Worm (Caenorhabditis elegans) whole organism, L4 larva: ENCODE results near the gene cysl-4.

Source experiments
- Y48G9A.11 ChIP-seq: fragments of 200-800 bp; sonication (Bioruptor generic); IDR thresholded peaks from 2 replicates; pipeline ENCODE4 v1.3.6; 2022; ENCODE audit warnings: missing genetic modification reagents, missing genetic modification characterization, missing compliant biosample characterization
- ZK546.5 ChIP-seq, 2 experiments: sonication (generic microtip); optimal IDR thresholded peaks; 2 replicates each; lab custom pipeline; 2017; ENCODE audit warnings: missing biosample characterization in 2 of 2, missing genetic modification characterization in 2 of 2
- aha-1 ChIP-seq: fragments of 150-350 bp; peaks from one replicate; lab custom pipeline; 2014; ENCODE audit warnings: missing biosample characterization, missing genetic modification characterization
- aly-2 ChIP-seq: sonication (generic microtip); optimal IDR thresholded peaks from 2 replicates; lab custom pipeline; 2018; ENCODE audit warnings: missing biosample characterization, missing genetic modification characterization
- ama-1 ChIP-seq: fragments of 150-350 bp; optimal IDR thresholded peaks from 2 replicates; lab custom pipeline; 2014; ENCODE audit warnings: inconsistent platforms, mixed read lengths
- ceh-20 ChIP-seq: fragments of 200-800 bp; sonication (Bioruptor generic); IDR thresholded peaks from 2 replicates; pipeline ENCODE4 v1.3.6; 2022; ENCODE audit warnings: missing genetic modification reagents, missing genetic modification characterization, missing compliant biosample characterization
- ceh-62 ChIP-seq: sonication (generic microtip); optimal IDR thresholded peaks from 2 replicates; lab custom pipeline; 2017; ENCODE audit warnings: missing biosample characterization, missing genetic modification characterization
- ceh-82 ChIP-seq: sonication (generic microtip); optimal IDR thresholded peaks from 2 replicates; lab custom pipeline; 2017; ENCODE audit warnings: missing biosample characterization, missing genetic modification characterization
- ctbp-1 ChIP-seq: fragments of 200-800 bp; sonication (Bioruptor generic); IDR thresholded peaks from 2 replicates; pipeline ENCODE4 v1.3.6; 2022; ENCODE audit warnings: missing genetic modification reagents, missing genetic modification characterization, missing compliant biosample characterization
- daf-12 ChIP-seq: fragments of 150-350 bp; optimal IDR thresholded peaks from 2 replicates; lab custom pipeline; 2014; ENCODE audit warnings: missing biosample characterization, missing genetic modification reagents, missing genetic modification characterization
- daf-16 ChIP-seq, 3 experiments: sonication (generic microtip); optimal IDR thresholded peaks; 2 replicates each; lab custom pipeline; 2016 to 2017; ENCODE audit warnings: missing genetic modification characterization in 3 of 3, missing genetic modification reagents in 3 of 3, mild to moderate bottlenecking in 2 of 3, missing compliant biosample characterization in 2 of 3, missing biosample characterization in 1 of 3, moderate library complexity in 1 of 3
- daf-8 ChIP-seq: fragments of 200-800 bp; sonication (Bioruptor generic); IDR thresholded peaks from 2 replicates; pipeline ENCODE4 v1.3.6; 2022; ENCODE audit warnings: missing genetic modification characterization, missing compliant biosample characterization
- dmd-6 ChIP-seq: fragments of 200-800 bp; sonication (Bioruptor generic); IDR thresholded peaks from 2 replicates; pipeline ENCODE4 v1.3.6; 2022; ENCODE audit warnings: missing genetic modification reagents, missing genetic modification characterization, missing compliant biosample characterization
- dmd-8 ChIP-seq: fragments of 200-800 bp; sonication (Bioruptor generic); IDR thresholded peaks from 2 replicates; pipeline ENCODE4 v1.3.6; 2022; ENCODE audit warnings: missing genetic modification characterization, missing compliant biosample characterization
- dve-1 ChIP-seq: sonication (generic microtip); optimal IDR thresholded peaks from 2 replicates; lab custom pipeline; 2017; ENCODE audit warnings: antibody characterized with exemption, mild to moderate bottlenecking, missing genetic modification characterization, missing compliant biosample characterization; ENCODE audit not compliant: insufficient read depth
- egl-27 ChIP-seq: sonication (generic microtip); optimal IDR thresholded peaks from 3 replicates; lab custom pipeline; 2017; ENCODE audit warnings: missing biosample characterization, missing genetic modification reagents, missing genetic modification characterization
- gei-8 ChIP-seq: fragments of 200-800 bp; sonication (Bioruptor generic); optimal IDR thresholded peaks from 2 replicates; lab custom pipeline; 2018; ENCODE audit warnings: mild to moderate bottlenecking, missing genetic modification characterization, missing compliant biosample characterization
- hlh-11 ChIP-seq: fragments of 200-800 bp; sonication (Bioruptor generic); optimal IDR thresholded peaks from 2 replicates; lab custom pipeline; 2018; ENCODE audit warnings: mild to moderate bottlenecking, missing genetic modification characterization, missing compliant biosample characterization
- lin-15B ChIP-seq: fragments of 150-350 bp; sonication (generic microtip); optimal IDR thresholded peaks from 3 replicates; lab custom pipeline; 2014; ENCODE audit warnings: missing biosample characterization, missing genetic modification characterization
- lin-29 ChIP-seq: fragments of 200-800 bp; sonication (Bioruptor generic); IDR thresholded peaks from 2 replicates; pipeline ENCODE4 v1.3.6; 2022; ENCODE audit warnings: missing genetic modification reagents, missing genetic modification characterization, missing compliant biosample characterization
- lin-38 ChIP-seq: fragments of 200-800 bp; sonication (Bioruptor generic); IDR thresholded peaks from 2 replicates; pipeline ENCODE4 v1.3.6; 2022; ENCODE audit warnings: missing genetic modification reagents, missing genetic modification characterization, missing compliant biosample characterization
- lin-39 ChIP-seq: fragments of 150-350 bp; optimal IDR thresholded peaks from 2 replicates; lab custom pipeline; 2014; ENCODE audit warnings: missing biosample characterization, missing genetic modification reagents, missing genetic modification characterization
- madf-9 ChIP-seq: fragments of 200-800 bp; sonication (Bioruptor generic); conservative IDR thresholded peaks from 2 replicates; pipeline ENCODE4 v1.3.6; 2022; ENCODE audit warnings: missing genetic modification reagents, missing genetic modification characterization, missing compliant biosample characterization
- mdl-1 ChIP-seq, 2 experiments: fragments of 150-350 bp in 1 of 2; sonication (generic microtip) in 1 of 2; optimal IDR thresholded peaks; 2 replicates each; lab custom pipeline; 2014 to 2017; ENCODE audit warnings: missing biosample characterization in 2 of 2, missing genetic modification characterization in 2 of 2
- mdt-29 ChIP-seq: fragments of 200-800 bp; sonication (Bioruptor generic); IDR thresholded peaks from 2 replicates; pipeline ENCODE4 v1.3.6; 2022; ENCODE audit warnings: missing genetic modification reagents, missing genetic modification characterization, missing compliant biosample characterization
- nhr-10 ChIP-seq: fragments of 150-350 bp; optimal IDR thresholded peaks from 2 replicates; lab custom pipeline; 2014; ENCODE audit warnings: missing biosample characterization, missing genetic modification characterization
- nhr-11 ChIP-seq: fragments of 150-350 bp; optimal IDR thresholded peaks from 2 replicates; lab custom pipeline; 2014; ENCODE audit warnings: missing biosample characterization, missing genetic modification characterization
- nhr-111 ChIP-seq: fragments of 200-800 bp; sonication (Bioruptor generic); optimal IDR thresholded peaks from 2 replicates; lab custom pipeline; 2018; ENCODE audit warnings: mild to moderate bottlenecking, missing genetic modification characterization, missing compliant biosample characterization
- nhr-28 ChIP-seq: fragments of 150-350 bp; optimal IDR thresholded peaks from 2 replicates; lab custom pipeline; 2014; ENCODE audit warnings: missing biosample characterization, missing genetic modification characterization
- nhr-41 ChIP-seq: fragments of 200-800 bp; sonication (Bioruptor generic); IDR thresholded peaks from 2 replicates; pipeline ENCODE4 v1.3.6; 2022; ENCODE audit warnings: missing genetic modification reagents, missing genetic modification characterization, missing compliant biosample characterization
- nhr-48 ChIP-seq: sonication (generic microtip); optimal IDR thresholded peaks from 2 replicates; lab custom pipeline; 2016; ENCODE audit warnings: mild to moderate bottlenecking, missing genetic modification characterization, missing compliant biosample characterization
- nhr-77 ChIP-seq: fragments of 150-350 bp; optimal IDR thresholded peaks from 2 replicates; lab custom pipeline; 2014; ENCODE audit warnings: missing biosample characterization, missing genetic modification characterization
- php-3 ChIP-seq: fragments of 200-800 bp; sonication (Bioruptor generic); IDR thresholded peaks from 2 replicates; pipeline ENCODE4 v1.3.6; 2022; ENCODE audit warnings: missing genetic modification reagents, missing genetic modification characterization, missing compliant biosample characterization
- pqm-1 ChIP-seq: sonication (generic microtip); optimal IDR thresholded peaks from 2 replicates; lab custom pipeline; 2017; ENCODE audit warnings: missing biosample characterization, missing genetic modification characterization
- sdz-12 ChIP-seq: fragments of 200-800 bp; sonication (Bioruptor generic); optimal IDR thresholded peaks from 2 replicates; lab custom pipeline; 2018; ENCODE audit warnings: mild to moderate bottlenecking, missing genetic modification characterization, missing compliant biosample characterization
- skn-1 ChIP-seq: fragments of 150-350 bp; optimal IDR thresholded peaks from 2 replicates; lab custom pipeline; 2014; ENCODE audit warnings: missing biosample characterization, missing genetic modification characterization
- snpc-4 ChIP-seq: fragments of 150-350 bp; optimal IDR thresholded peaks from 2 replicates; lab custom pipeline; 2014; ENCODE audit warnings: missing biosample characterization, missing genetic modification characterization
- spr-1 ChIP-seq: sonication (generic microtip); optimal IDR thresholded peaks from 2 replicates; lab custom pipeline; 2016; ENCODE audit warnings: mild to moderate bottlenecking, missing genetic modification characterization, missing compliant biosample characterization
- unc-62 ChIP-seq, 3 experiments: fragments of 150-350 bp in 1 of 3; sonication (generic microtip); optimal IDR thresholded peaks in 2 of 3; peaks in 1 of 3; 1 replicate in 1 of 3; 2 replicates in 2 of 3; lab custom pipeline; 2014 to 2017; ENCODE audit warnings: missing biosample characterization in 3 of 3, missing genetic modification characterization in 3 of 3, missing genetic modification reagents in 3 of 3, missing genotype in 1 of 3
- vab-7 ChIP-seq: fragments of 200-800 bp; sonication (Bioruptor generic); IDR thresholded peaks from 2 replicates; pipeline ENCODE4 v1.3.6; 2022; ENCODE audit warnings: missing genetic modification reagents, missing genetic modification characterization, missing compliant biosample characterization
- zfp-3 ChIP-seq: fragments of 200-800 bp; sonication (Bioruptor generic); conservative IDR thresholded peaks from 2 replicates; pipeline ENCODE4 v1.3.6; 2022; ENCODE audit warnings: missing genetic modification reagents, missing genetic modification characterization, missing compliant biosample characterization
- zip-11 ChIP-seq: fragments of 200-800 bp; sonication (Bioruptor generic); IDR thresholded peaks from 2 replicates; pipeline ENCODE4 v1.3.6; 2022; ENCODE audit warnings: missing genetic modification characterization, missing compliant biosample characterization
- ztf-7 ChIP-seq: fragments of 150-350 bp; optimal IDR thresholded peaks from 2 replicates; lab custom pipeline; 2014; ENCODE audit warnings: missing biosample characterization, missing genetic modification characterization

The cysl-4 gene

DNA sequence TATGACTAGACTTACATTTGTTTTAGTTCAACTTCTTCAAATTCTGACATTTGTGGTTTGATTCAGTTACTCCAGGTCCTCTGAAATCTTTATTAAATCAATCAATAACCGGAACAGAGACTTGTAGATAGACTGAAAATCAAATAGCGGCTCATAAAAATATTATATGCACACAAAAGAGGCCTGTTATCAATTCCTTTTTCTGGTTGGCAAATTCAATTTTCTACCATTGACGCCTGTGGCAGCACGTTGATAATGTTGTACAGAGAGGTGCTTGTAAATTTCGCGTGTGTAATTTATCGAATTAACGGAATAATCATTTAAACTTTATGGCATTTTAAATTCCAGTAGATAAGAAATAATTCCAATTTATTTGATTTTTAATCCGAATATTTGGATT lies 17.8 kb upstream of the cysl-4 start, which contains the start of gene T08B1.1:
Gene T08B1.1, minus strand, starts transcription at position 92 of the 400 bp plus-strand sequence.
- TF ChIP-seq daf-16 (GFP tag; optimal IDR thresholded peaks at IDR 0.05; lab: Kevin White, UChicago) (no peak), daf-16 (tag; optimal IDR thresholded peaks at IDR 0.05; lab: Kevin White, UChicago) (peak; percentile 68), pqm-1 (tag; lab: Kevin White, UChicago) (peak; percentile 89), lin-29 (GFP tag; lab: Robert Waterston, UW) (no peak), daf-12 (tag; lab: Kevin White, UChicago) (no peak), aha-1 (tag; lab: Kevin White, UChicago) (no peak), hlh-11 (peak; percentile 36), ctbp-1 (no peak), madf-9 (GFP tag; lab: Robert Waterston, UW) (no peak), php-3 (GFP tag; lab: Robert Waterston, UW) (peak; percentile 94), sdz-12 (GFP tag; lab: Kevin White, UChicago) (no peak), nhr-41 (no peak), ZK546.5 (tag; optimal IDR thresholded peaks at IDR 0.05; lab: Kevin White, UChicago) (no peak), dve-1 (peak; percentile 42), daf-8 (GFP tag; lab: Robert Waterston, UW) (no peak), mdl-1 (tag; optimal IDR thresholded peaks at IDR 0.05; lab: Kevin White, UChicago) (peak in 1 of 2 experiments; percentile 5), ceh-20 (GFP tag; lab: Robert Waterston, UW) (peak; percentile 45; the same call in 1 of the 2 replicates), nhr-28 (tag; lab: Kevin White, UChicago) (peak; percentile 0), lin-38 (GFP tag; lab: Robert Waterston, UW) (no peak)
- TF ChIP-seq, all 104 proteins: peak for 8

ce11 chrV:1989220-1989619 lies 15.5 kb upstream of the cysl-4 start:
- TF ChIP-seq mdl-1 (tag; optimal IDR thresholded peaks at IDR 0.05; lab: Kevin White, UChicago) (no peak), ama-1 (lab: Kevin White, UChicago) (no peak), zfp-3 (GFP tag; lab: Robert Waterston, UW) (no peak), Y48G9A.11 (GFP tag; lab: Robert Waterston, UW) (no peak), mdt-29 (GFP tag; lab: Robert Waterston, UW) (no peak), nhr-111 (GFP tag; lab: Kevin White, UChicago) (no peak), nhr-77 (tag; lab: Kevin White, UChicago) (no peak), vab-7 (GFP tag; lab: Robert Waterston, UW) (no peak), nhr-48 (tag; lab: Kevin White, UChicago) (no peak), hlh-11 (peak; percentile 8), dmd-6 (peak; percentile 36; the same call in 1 of the 2 replicates), aly-2 (tag; lab: Kevin White, UChicago) (no peak), nhr-11 (no peak), skn-1 (no peak), ztf-7 (no peak), snpc-4 (no peak), zip-11 (GFP tag; lab: Robert Waterston, UW) (no peak), ceh-62 (tag; lab: Kevin White, UChicago) (no peak), ceh-82 (tag; lab: Kevin White, UChicago) (no peak), gei-8 (no peak), spr-1 (no peak), lin-39 (tag; lab: Kevin White, UChicago) (no peak), daf-16 (GFP tag; optimal IDR thresholded peaks at IDR 0.05; lab: Kevin White, UChicago) (no peak), daf-16 (tag; optimal IDR thresholded peaks at IDR 0.05; lab: Kevin White, UChicago) (peak; percentile 31), dmd-8 (GFP tag; lab: Robert Waterston, UW) (no peak), egl-27 (tag; lab: Kevin White, UChicago) (no peak), lin-15B (no peak), nhr-28 (tag; lab: Kevin White, UChicago) (peak; percentile 32), unc-62 (GFP tag; optimal IDR thresholded peaks at IDR 0.05 in 1 of 2; lab: Kevin White, UChicago) (peak in 1 of 2 experiments; percentile 30), unc-62 (tag; optimal IDR thresholded peaks at IDR 0.05; lab: Kevin White, UChicago) (no peak), pqm-1 (tag; lab: Kevin White, UChicago) (peak; percentile 83), lin-38 (GFP tag; lab: Robert Waterston, UW) (no peak), nhr-10 (no peak)
